Worm (Caenorhabditis elegans) whole organism, L2 larva: ENCODE measurements around the gene vha-7.
"Not testable (repeated sequence)": the region's sequence is repeated elsewhere in the genome, so short reads cannot be mapped to it uniquely, and the experiment has no call there.

Source experiments
- aly-2 ChIP-seq: fragments of 150-350 bp; optimal IDR thresholded peaks from 2 replicates; lab custom pipeline; 2014; ENCODE audit warnings: missing biosample characterization, missing genetic modification characterization
- ama-1 ChIP-seq: fragments of 150-350 bp; optimal IDR thresholded peaks from 2 replicates; lab custom pipeline; 2018; ENCODE audit warnings: inconsistent platforms
- ceh-16 ChIP-seq: fragments of 150-350 bp; optimal IDR thresholded peaks from 2 replicates; lab custom pipeline; 2014; ENCODE audit warnings: missing biosample characterization, missing genetic modification characterization
- elt-1 ChIP-seq: fragments of 150-350 bp; optimal IDR thresholded peaks from 2 replicates; lab custom pipeline; 2014; ENCODE audit warnings: missing biosample characterization, missing genetic modification characterization
- lin-39 ChIP-seq: fragments of 150-350 bp; optimal IDR thresholded peaks from 2 replicates; lab custom pipeline; 2014; ENCODE audit warnings: missing biosample characterization, missing genetic modification reagents, missing genetic modification characterization
- nhr-11 ChIP-seq: fragments of 150-350 bp; optimal IDR thresholded peaks from 2 replicates; lab custom pipeline; 2014; ENCODE audit warnings: missing biosample characterization, missing genetic modification characterization
- nhr-12 ChIP-seq: fragments of 150-350 bp; optimal IDR thresholded peaks from 2 replicates; lab custom pipeline; 2014; ENCODE audit warnings: missing biosample characterization, missing genetic modification characterization
- nhr-129 ChIP-seq: fragments of 150-350 bp; optimal IDR thresholded peaks from 2 replicates; lab custom pipeline; 2014; ENCODE audit warnings: missing biosample characterization, missing genetic modification characterization
- nhr-237 ChIP-seq: fragments of 150-350 bp; optimal IDR thresholded peaks from 2 replicates; lab custom pipeline; 2014; ENCODE audit warnings: missing biosample characterization, missing genetic modification characterization
- snpc-4 ChIP-seq: fragments of 150-350 bp; optimal IDR thresholded peaks from 2 replicates; lab custom pipeline; 2014; ENCODE audit warnings: missing biosample characterization, missing genetic modification characterization
- unc-55 ChIP-seq: fragments of 150-350 bp; sonication (generic microtip); optimal IDR thresholded peaks from 3 replicates; lab custom pipeline; 2014; ENCODE audit warnings: missing biosample characterization, missing genetic modification reagents, missing genetic modification characterization
- unc-62 ChIP-seq: fragments of 150-350 bp; optimal IDR thresholded peaks from 2 replicates; lab custom pipeline; 2014; ENCODE audit warnings: missing biosample characterization, missing genetic modification reagents, missing genetic modification characterization
- ztf-11 ChIP-seq: sonication (generic microtip); optimal IDR thresholded peaks from 2 replicates; lab custom pipeline; 2017; ENCODE audit warnings: missing biosample characterization, missing genetic modification characterization

DNA sequence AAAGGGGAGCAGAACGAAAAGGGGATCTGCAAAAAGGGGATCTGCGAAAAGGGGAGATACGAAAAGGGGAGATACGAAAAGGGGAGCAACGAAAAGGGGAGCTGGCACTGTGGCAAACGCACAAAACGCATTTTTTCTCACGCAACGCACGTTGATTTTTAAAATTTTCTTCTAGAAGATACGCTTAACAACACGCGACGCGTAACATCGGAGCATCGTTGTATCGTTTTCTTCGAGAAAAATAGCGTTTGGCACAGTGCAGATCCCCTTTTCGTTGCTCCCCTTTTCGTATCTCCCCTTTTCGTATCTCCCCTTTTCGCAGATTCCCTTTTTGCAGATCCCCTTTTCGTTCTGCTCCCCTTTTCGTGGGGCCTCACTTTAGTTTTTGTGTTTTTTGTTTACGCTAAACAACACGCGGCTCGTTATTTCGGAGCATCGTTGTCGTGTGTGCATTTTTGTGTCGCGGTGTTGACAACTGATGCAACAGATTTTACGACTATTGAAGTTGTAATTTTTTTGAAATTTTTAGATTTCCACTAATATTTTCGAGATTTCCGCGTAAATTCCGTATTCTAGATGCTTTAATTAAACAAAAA lies 18.7 kb upstream of the vha-7 start:
- not testable (repeated sequence) for TF ChIP-seq unc-62; lin-39; nhr-237 (tag; lab: Kevin White, UChicago); aly-2 (tag; lab: Kevin White, UChicago); ama-1 (lab: Kevin White, UChicago); ceh-16 (tag; lab: Kevin White, UChicago); elt-1 (tag; lab: Kevin White, UChicago); ztf-11; snpc-4; nhr-12 (tag; lab: Kevin White, UChicago); nhr-11
- peak; percentile 25 for TF ChIP-seq nhr-129
- TF ChIP-seq unc-55 (GFP tag; lab: Kevin White, UChicago): peak; percentile 61
